Fruit fly (Drosophila melanogaster) Kc167 (cell line): ENCODE results near the gene corolla.

Experiments
- Myc ChIP-seq: fragments of >200 bp; optimal IDR thresholded peaks from 2 replicates; lab custom pipeline; 2017; ENCODE audit warnings: missing external identifiers
- Sin3A ChIP-seq: fragments of >200 bp; optimal IDR thresholded peaks from 2 replicates; lab custom pipeline; 2018; ENCODE audit warnings: missing external identifiers
- h ChIP-seq: fragments of >200 bp; optimal IDR thresholded peaks from 3 replicates; lab custom pipeline; 2018; ENCODE audit warnings: missing external identifiers
- insv ChIP-seq: fragments of >200 bp; optimal IDR thresholded peaks from 3 replicates; lab custom pipeline; 2018; ENCODE audit warnings: missing external identifiers
- psq ChIP-seq: fragments of >200 bp; optimal IDR thresholded peaks from 2 replicates; lab custom pipeline; 2017; ENCODE audit warnings: missing external identifiers
- ttk ChIP-seq: sonication (Bioruptor generic); optimal IDR thresholded peaks from 2 replicates; lab custom pipeline; 2017; ENCODE audit warnings: missing external identifiers

DNA sequence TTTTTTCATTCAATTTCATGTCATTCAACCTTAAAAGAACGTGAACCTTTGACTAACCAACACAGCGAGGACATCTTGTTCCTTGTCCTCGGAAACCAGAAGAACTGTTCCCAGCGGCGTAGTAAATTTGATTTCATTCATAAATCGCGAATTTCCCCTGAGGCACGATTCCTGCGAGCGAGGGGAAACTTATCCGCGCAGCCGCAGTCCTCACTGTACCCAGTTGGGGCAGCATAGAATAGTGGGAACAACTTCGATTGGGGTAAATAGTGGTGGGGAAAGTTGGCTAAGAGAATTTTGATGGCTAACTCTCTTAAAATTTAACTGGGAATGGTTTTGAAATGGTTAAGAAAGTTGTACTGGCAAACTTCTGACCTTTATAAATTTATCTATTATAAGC, 20.4 kb downstream of the corolla start:
- TF ChIP-seq psq (lab: Kevin White, UChicago) (no peak), insv (lab: Kevin White, UChicago) (no peak), h (lab: Kevin White, UChicago) (no peak), Sin3A (lab: Kevin White, UChicago) (no peak), Myc (lab: Kevin White, UChicago) (no peak), ttk (lab: Kevin White, UChicago) (no peak)
